Worm (Caenorhabditis elegans) whole organism, young adult: ENCODE results near the gene R11D1.7.

Experiments
- B0261.1 ChIP-seq: sonication (generic microtip); optimal IDR thresholded peaks from 2 replicates; lab custom pipeline; 2016; ENCODE audit warnings: mild to moderate bottlenecking, missing genetic modification characterization, moderate library complexity, missing compliant biosample characterization
- ama-1 ChIP-seq, 3 experiments: fragments of 150-350 bp in 1 of 3; sonication (generic microtip) in 2 of 3; optimal IDR thresholded peaks; 2 replicates each; lab custom pipeline; 2014 to 2018; ENCODE audit warnings: missing biosample characterization in 2 of 3, missing genetic modification characterization in 2 of 3, missing genetic modification reagents in 2 of 3

ce11 chrV:12716447-12716846, 3.4 kb upstream of the R11D1.7 start, which contains the start of gene str-178:
- TF ChIP-seq B0261.1 (no peak), ama-1 (optimal IDR thresholded peaks at IDR 0.05; lab: Kevin White, UChicago) (no peak), ama-1 (GFP tag; optimal IDR thresholded peaks at IDR 0.05; lab: Kevin White, UChicago) (no peak)
